Fruit fly (Drosophila melanogaster) whole organism, embryonic: Measurements from ENCODE around the gene Polr3E.

Experiments
- Atf3 ChIP-seq: fragments of 200-800 bp; sonication (Bioruptor generic); optimal IDR thresholded peaks from 3 replicates; lab custom pipeline; 2016; ENCODE audit warnings: missing biosample characterization, missing genetic modification characterization
- Bgb ChIP-seq: fragments of 200-800 bp; sonication (Bioruptor generic); IDR thresholded peaks from 2 replicates; pipeline ENCODE4 v1.3.6; 2022; ENCODE audit warnings: missing biosample characterization, missing genetic modification characterization; ENCODE audit not compliant: partially characterized antibody
- BtbVII ChIP-seq: fragments of 200-800 bp; sonication (Bioruptor generic); optimal IDR thresholded peaks from 3 replicates; lab custom pipeline; 2017; ENCODE audit warnings: missing biosample characterization, mild to moderate bottlenecking, missing genetic modification characterization
- CG1024 ChIP-seq: fragments of 200-800 bp; sonication (Bioruptor generic); IDR thresholded peaks from 2 replicates; pipeline ENCODE4 v1.3.6; 2022; ENCODE audit warnings: missing biosample characterization, missing genetic modification characterization
- CG11398 ChIP-seq: fragments of 200-800 bp; sonication (Bioruptor generic); optimal IDR thresholded peaks from 2 replicates; lab custom pipeline; 2016; ENCODE audit warnings: missing biosample characterization, missing genetic modification characterization
- CG11696 ChIP-seq: fragments of 200-800 bp; sonication (Bioruptor generic); IDR thresholded peaks from 2 replicates; pipeline ENCODE4 v1.3.6; 2022; ENCODE audit warnings: missing biosample characterization, missing genetic modification characterization
- CG12071 ChIP-seq: fragments of 200-800 bp; sonication (Bioruptor generic); optimal IDR thresholded peaks from 3 replicates; lab custom pipeline; 2018; ENCODE audit warnings: missing biosample characterization, mild to moderate bottlenecking, missing genetic modification characterization
- CG13123 ChIP-seq: fragments of 200-800 bp; sonication (Bioruptor generic); optimal IDR thresholded peaks from 2 replicates; lab custom pipeline; 2016; ENCODE audit warnings: missing biosample characterization, missing genetic modification characterization
- CG13424 ChIP-seq: fragments of 200-800 bp; sonication (Bioruptor generic); optimal IDR thresholded peaks from 2 replicates; lab custom pipeline; 2019; ENCODE audit warnings: missing biosample characterization, mild to moderate bottlenecking, missing genetic modification characterization, moderate library complexity
- CG17385 ChIP-seq: fragments of 200-800 bp; sonication (Bioruptor generic); optimal IDR thresholded peaks from 3 replicates; lab custom pipeline; 2018; ENCODE audit warnings: missing biosample characterization, mild to moderate bottlenecking, missing genetic modification characterization
- CG18476 ChIP-seq: fragments of 200-800 bp; sonication (Bioruptor generic); optimal IDR thresholded peaks from 2 replicates; lab custom pipeline; 2016; ENCODE audit warnings: missing biosample characterization, mild to moderate bottlenecking, missing genetic modification characterization
- CG18764 ChIP-seq: fragments of 200-800 bp; sonication (Bioruptor generic); optimal IDR thresholded peaks from 3 replicates; lab custom pipeline; 2016; ENCODE audit warnings: missing biosample characterization, missing genetic modification characterization
- CG2712 ChIP-seq: fragments of 200-800 bp; optimal IDR thresholded peaks from 3 replicates; lab custom pipeline; 2019; ENCODE audit warnings: missing biosample characterization, mild to moderate bottlenecking, missing genetic modification characterization, moderate library complexity
- CG33557 ChIP-seq: fragments of 200-800 bp; sonication (Bioruptor generic); optimal IDR thresholded peaks from 2 replicates; lab custom pipeline; 2019; ENCODE audit warnings: missing biosample characterization, mild to moderate bottlenecking, missing genetic modification characterization, moderate library complexity
- CG3407 ChIP-seq: fragments of 200-800 bp; sonication (Bioruptor generic); optimal IDR thresholded peaks from 2 replicates; lab custom pipeline; 2018; ENCODE audit warnings: missing biosample characterization, mild to moderate bottlenecking, missing genetic modification characterization
- CG34376 ChIP-seq: fragments of 200-800 bp; sonication (Bioruptor generic); optimal IDR thresholded peaks from 2 replicates; lab custom pipeline; 2018; ENCODE audit warnings: missing biosample characterization, mild to moderate bottlenecking, missing genetic modification characterization
- CG6854 ChIP-seq: fragments of 200-800 bp; sonication (Bioruptor generic); optimal IDR thresholded peaks from 3 replicates; lab custom pipeline; 2017; ENCODE audit warnings: missing biosample characterization, mild to moderate bottlenecking, missing genetic modification characterization
- CG7963 ChIP-seq: fragments of 200-800 bp; sonication (Bioruptor generic); IDR thresholded peaks from 3 replicates; pipeline ENCODE4 v1.3.6; 2022; ENCODE audit warnings: missing biosample characterization, missing genetic modification characterization; ENCODE audit not compliant: partially characterized antibody
- D ChIP-seq, 2 experiments: fragments of 200-800 bp in 1 of 2; fragments of >200 bp in 1 of 2; sonication (Bioruptor generic) in 1 of 2; optimal IDR thresholded peaks; 2 replicates in 1 of 2; 3 replicates in 1 of 2; lab custom pipeline; 2017; ENCODE audit warnings: mild to moderate bottlenecking in 1 of 2, missing biosample characterization in 1 of 2, missing genetic modification characterization in 1 of 2, missing genetic modification reagents in 1 of 2
- D19B ChIP-seq: fragments of 200-800 bp; sonication (Bioruptor generic); optimal IDR thresholded peaks from 2 replicates; lab custom pipeline; 2017; ENCODE audit warnings: missing biosample characterization, mild to moderate bottlenecking, missing genetic modification characterization
- Fer2 ChIP-seq: fragments of 200-800 bp; sonication (Bioruptor generic); optimal IDR thresholded peaks from 2 replicates; lab custom pipeline; 2018; ENCODE audit warnings: missing biosample characterization, mild to moderate bottlenecking, missing genetic modification characterization, moderate library complexity
- H2.0 ChIP-seq: fragments of 200-800 bp; sonication (Bioruptor generic); IDR thresholded peaks from 2 replicates; pipeline ENCODE4 v1.3.6; 2022; ENCODE audit warnings: missing biosample characterization, missing genetic modification characterization
- Mad ChIP-seq: fragments of 200-800 bp; sonication (Bioruptor generic); optimal IDR thresholded peaks from 2 replicates; lab custom pipeline; 2016; ENCODE audit warnings: missing biosample characterization, missing genetic modification characterization
- Pdp1 ChIP-seq, 2 experiments: fragments of 200-800 bp; sonication (Bioruptor generic); optimal IDR thresholded peaks; 3 replicates each; lab custom pipeline; 2016; ENCODE audit warnings: missing biosample characterization in 2 of 2, missing genetic modification characterization in 2 of 2, mild to moderate bottlenecking in 1 of 2, moderate library complexity in 1 of 2
- Sin3A ChIP-seq: fragments of >200 bp; optimal IDR thresholded peaks from 2 replicates; lab custom pipeline; 2018
- Usf ChIP-seq: fragments of 200-800 bp; sonication (Bioruptor generic); optimal IDR thresholded peaks from 2 replicates; lab custom pipeline; 2017; ENCODE audit warnings: missing genotype, missing biosample characterization, missing genetic modification characterization
- Xbp1 ChIP-seq: fragments of 200-800 bp; sonication (Bioruptor generic); optimal IDR thresholded peaks from 3 replicates; lab custom pipeline; 2016; ENCODE audit warnings: missing biosample characterization, mild to moderate bottlenecking, missing genetic modification characterization
- ab ChIP-seq: fragments of 200-800 bp; sonication (Bioruptor generic); optimal IDR thresholded peaks from 2 replicates; lab custom pipeline; 2016; ENCODE audit warnings: missing biosample characterization, missing genetic modification characterization
- ara ChIP-seq: fragments of 200-800 bp; sonication (Bioruptor generic); IDR thresholded peaks from 2 replicates; pipeline ENCODE4 v1.3.6; 2022; ENCODE audit warnings: missing biosample characterization, missing genetic modification characterization
- bbx ChIP-seq: fragments of 200-800 bp; sonication (Bioruptor generic); IDR thresholded peaks from 2 replicates; pipeline ENCODE4 v1.3.6; 2022; ENCODE audit warnings: missing biosample characterization, missing genetic modification characterization; ENCODE audit not compliant: partially characterized antibody
- cato ChIP-seq: fragments of 200-800 bp; sonication (Bioruptor generic); optimal IDR thresholded peaks from 2 replicates; lab custom pipeline; 2016; ENCODE audit warnings: missing biosample characterization, missing genetic modification characterization, borderline replicate concordance
- fd102C ChIP-seq: fragments of 200-800 bp; sonication (Bioruptor generic); optimal IDR thresholded peaks from 2 replicates; lab custom pipeline; 2018; ENCODE audit warnings: missing biosample characterization, mild to moderate bottlenecking, missing genetic modification characterization, moderate library complexity
- gcm2 ChIP-seq: fragments of 200-800 bp; sonication (Bioruptor generic); optimal IDR thresholded peaks from 2 replicates; lab custom pipeline; 2016; ENCODE audit warnings: missing biosample characterization, missing genetic modification characterization
- h ChIP-seq: fragments of >200 bp; optimal IDR thresholded peaks from 2 replicates; lab custom pipeline; 2017
- lab ChIP-seq: fragments of 200-800 bp; sonication (Bioruptor generic); optimal IDR thresholded peaks from 3 replicates; lab custom pipeline; 2017; ENCODE audit warnings: missing biosample characterization, missing genetic modification characterization, mild to moderate bottlenecking, moderate library complexity, missing genetic modification reagents
- lov ChIP-seq, 2 experiments: fragments of 200-800 bp in 1 of 2; fragments of >200 bp in 1 of 2; sonication (Bioruptor generic) in 1 of 2; IDR thresholded peaks in 1 of 2; optimal IDR thresholded peaks in 1 of 2; 2 replicates in 1 of 2; 3 replicates in 1 of 2; pipeline versions ENCODE4 v1.3.6 to Lab custom; 2017 to 2022; ENCODE audit warnings: missing biosample characterization in 1 of 2, missing genetic modification characterization in 1 of 2
- nmo ChIP-seq: fragments of 200-800 bp; sonication (Bioruptor generic); optimal IDR thresholded peaks from 2 replicates; lab custom pipeline; 2018; ENCODE audit warnings: missing biosample characterization, mild to moderate bottlenecking, missing genetic modification characterization, moderate library complexity
- pita ChIP-seq: fragments of 200-800 bp; sonication (Bioruptor generic); optimal IDR thresholded peaks from 2 replicates; lab custom pipeline; 2017; ENCODE audit warnings: missing biosample characterization, mild to moderate bottlenecking, missing genetic modification characterization
- pum ChIP-seq: fragments of 200-800 bp; sonication (Bioruptor generic); optimal IDR thresholded peaks from 2 replicates; lab custom pipeline; 2016; ENCODE audit warnings: missing biosample characterization, missing genetic modification characterization
- sens ChIP-seq: fragments of 200-800 bp; sonication (Bioruptor generic); peaks from one replicate; lab custom pipeline; 2016; ENCODE audit warnings: missing biosample characterization, missing genetic modification characterization
- sens-2 ChIP-seq: fragments of 200-800 bp; sonication (Bioruptor generic); IDR thresholded peaks from 2 replicates; pipeline ENCODE4 v1.3.6; 2022; ENCODE audit warnings: missing biosample characterization, missing genetic modification characterization
- slbo ChIP-seq: fragments of 200-800 bp; sonication (Bioruptor generic); IDR thresholded peaks from 2 replicates; pipeline ENCODE4 v1.3.6; 2022; ENCODE audit warnings: missing biosample characterization, missing genetic modification characterization
- sr ChIP-seq: fragments of 200-800 bp; sonication (Bioruptor generic); IDR thresholded peaks from 3 replicates; pipeline ENCODE4 v1.3.6; 2022; ENCODE audit warnings: missing biosample characterization, missing genetic modification characterization
- stwl ChIP-seq: fragments of 200-800 bp; sonication (Bioruptor generic); optimal IDR thresholded peaks from 3 replicates; lab custom pipeline; 2018; ENCODE audit warnings: missing biosample characterization, mild to moderate bottlenecking, missing genetic modification characterization, moderate library complexity
- sug ChIP-seq: fragments of 200-800 bp; optimal IDR thresholded peaks from 2 replicates; lab custom pipeline; 2019; ENCODE audit warnings: missing biosample characterization, mild to moderate bottlenecking, missing genetic modification characterization, moderate library complexity
- tll ChIP-seq, 2 experiments: fragments of 200-800 bp in 1 of 2; fragments of >200 bp in 1 of 2; sonication (Bioruptor generic) in 1 of 2; optimal IDR thresholded peaks; 2 replicates each; lab custom pipeline; 2017 to 2019; ENCODE audit warnings: missing biosample characterization in 2 of 2, missing genetic modification characterization in 2 of 2, mild to moderate bottlenecking in 1 of 2, moderate library complexity in 1 of 2
- twi ChIP-seq: fragments of 200-800 bp; optimal IDR thresholded peaks from 2 replicates; lab custom pipeline; 2019; ENCODE audit warnings: missing biosample characterization, mild to moderate bottlenecking, missing genetic modification characterization, moderate library complexity
- yki ChIP-seq: fragments of >200 bp; optimal IDR thresholded peaks from 3 replicates; lab custom pipeline; 2018

Gene Polr3E

DNA sequence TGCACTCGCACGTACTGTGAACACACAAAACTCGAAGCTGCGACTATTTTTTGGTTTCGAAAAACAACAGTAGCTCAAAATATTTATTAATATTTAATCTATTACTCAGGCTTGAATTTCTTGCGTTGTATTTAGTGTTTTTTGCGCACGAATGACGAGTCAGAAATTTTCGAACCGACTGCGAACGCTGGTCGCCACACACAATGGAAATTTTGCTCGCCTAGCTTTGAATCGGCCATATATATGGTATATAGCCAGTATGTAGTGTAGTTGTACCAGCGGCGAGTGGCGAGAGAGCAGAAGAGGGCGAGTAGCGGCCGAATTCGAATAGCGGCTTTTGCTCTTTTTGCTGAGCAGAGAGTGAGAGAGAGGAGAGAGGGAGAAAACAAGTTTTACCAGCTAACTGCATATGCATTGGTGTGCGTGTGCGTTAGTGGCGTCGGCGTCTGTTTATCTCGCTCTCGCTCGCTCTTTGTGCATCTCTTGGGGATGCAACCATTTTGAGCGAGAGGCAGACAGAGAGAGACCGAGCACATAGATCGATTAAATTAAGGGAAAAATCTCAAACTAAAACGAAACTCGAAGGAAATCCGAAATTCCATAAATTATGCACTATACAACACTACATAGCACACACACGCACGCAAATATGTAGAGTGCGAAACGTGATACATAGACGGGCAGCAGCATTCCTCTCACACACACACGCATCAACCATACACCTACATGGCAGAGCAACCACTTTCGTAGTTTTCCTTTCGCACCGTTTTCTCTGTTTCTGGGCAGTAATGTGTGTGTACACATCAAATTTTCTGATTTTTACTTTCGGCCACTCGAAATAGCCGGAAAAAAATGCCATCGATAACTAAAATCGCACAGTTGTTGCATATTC lies 5.4 kb upstream of the Polr3E start:
- TF ChIP-seq gcm2 (no peak), Usf (no peak), sr (peak; percentile 35; the same call in 1 of the 3 replicates), sens-2 (GFP tag; lab: Robert Waterston, UW) (peak; percentile 13; the same call in 1 of the 2 replicates), tll (GFP tag; optimal IDR thresholded peaks at IDR 0.05; lab: Kevin White, UChicago) (no peak), CG33557 (GFP tag; lab: Kevin White, UChicago) (no peak), cato (no peak), fd102C (GFP tag; lab: Kevin White, UChicago) (no peak), h (lab: Kevin White, UChicago) (no peak), CG11696 (GFP tag; lab: Robert Waterston, UW) (no peak), slbo (GFP tag; lab: Robert Waterston, UW) (no peak), yki (lab: Kevin White, UChicago) (peak; percentile 96), stwl (tag; lab: Kevin White, UChicago) (peak; percentile 92), CG18764 (no peak), sug (peak; percentile 12), Atf3 (GFP tag; lab: Kevin White, UChicago) (no peak), Fer2 (tag; lab: Kevin White, UChicago) (no peak), Pdp1 (GFP tag; optimal IDR thresholded peaks at IDR 0.05; lab: Kevin White, UChicago) (no peak), D (optimal IDR thresholded peaks at IDR 0.05; lab: Kevin White, UChicago) (no peak), D (GFP tag; optimal IDR thresholded peaks at IDR 0.05; lab: Kevin White, UChicago) (peak; percentile 1), sens (GFP tag; lab: Kevin White, UChicago) (peak; percentile 53), Sin3A (lab: Kevin White, UChicago) (no peak), CG7963 (GFP tag; lab: Robert Waterston, UW) (no peak), CG17385 (no peak), CG13123 (GFP tag; lab: Kevin White, UChicago) (no peak), CG2712 (tag; lab: Kevin White, UChicago) (peak; percentile 3), pum (GFP tag; lab: Kevin White, UChicago) (no peak), H2.0 (GFP tag; lab: Robert Waterston, UW) (no peak), Xbp1 (GFP tag; lab: Kevin White, UChicago) (no peak), ara (no peak), CG18476 (peak; percentile 1), pita (GFP tag; lab: Kevin White, UChicago) (no peak), CG1024 (no peak), bbx (GFP tag; lab: Robert Waterston, UW) (0 out of 2 replicates have a peak, but pooled peaks have one; percentile 32), CG13424 (tag; lab: Kevin White, UChicago) (no peak), ab (no peak), CG3407 (GFP tag; lab: Kevin White, UChicago) (no peak), D19B (GFP tag; lab: Kevin White, UChicago) (peak; percentile 16), nmo (no peak), BtbVII (GFP tag; lab: Kevin White, UChicago) (no peak), Bgb (0 out of 2 replicates have a peak, but pooled peaks have one; percentile 11), CG6854 (GFP tag; lab: Kevin White, UChicago) (no peak), CG34376 (GFP tag; lab: Kevin White, UChicago) (no peak), CG12071 (GFP tag; lab: Kevin White, UChicago) (no peak), lab (GFP tag; lab: Kevin White, UChicago) (peak; percentile 13), Mad (GFP tag; lab: Kevin White, UChicago) (no peak), twi (tag; lab: Kevin White, UChicago) (no peak), lov (optimal IDR thresholded peaks at IDR 0.05; lab: Kevin White, UChicago) (peak; percentile 78), lov (GFP tag; IDR thresholded peaks at IDR 0.05; lab: Robert Waterston, UW) (0 out of 3 replicates have a peak, but pooled peaks have one; percentile 28), CG11398 (GFP tag; lab: Kevin White, UChicago) (no peak)
